Fruit fly (Drosophila melanogaster): Measurements from ENCODE around the gene CG42729.

CG42729 gene

DNA sequence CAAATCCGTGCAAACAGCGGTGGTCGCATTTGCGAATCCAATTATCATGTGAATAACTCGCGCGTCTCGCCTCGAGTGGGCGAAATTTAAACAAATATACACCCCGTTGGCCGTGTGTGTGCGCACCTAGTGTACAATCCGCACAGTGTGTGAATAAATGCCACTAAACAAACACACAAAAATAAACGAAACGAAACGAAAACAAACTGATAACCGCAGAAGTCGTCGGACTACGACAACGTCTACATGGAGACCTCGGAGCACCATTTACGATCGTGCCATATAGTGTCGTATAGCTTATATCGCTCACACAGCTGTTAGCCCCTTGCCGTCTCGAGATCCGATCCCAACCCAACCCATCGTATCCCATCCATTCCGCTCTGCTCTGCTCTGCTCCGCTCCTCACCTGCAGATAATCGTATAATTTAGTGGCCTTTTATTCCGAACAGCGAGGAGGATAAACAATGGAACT is 39.2 kb upstream of the CG42729 start (continued):
- TF ChIP-seq so (GFP tag; IDR thresholded peaks at IDR 0.05) (peak; percentile 85; the same call in 2 of the 3 replicates), CTCF (GFP tag; optimal IDR thresholded peaks at IDR 0.05) (no peak), CG17802 (tag; optimal IDR thresholded peaks at IDR 0.05) (peak; percentile 39), dmrt11E (tag; optimal IDR thresholded peaks at IDR 0.05) (peak; percentile 4), mirr (GFP tag; optimal IDR thresholded peaks at IDR 0.05) (peak; percentile 94), CG10654 (GFP tag; optimal IDR thresholded peaks at IDR 0.05) (peak; percentile 26), stc (GFP tag; IDR thresholded peaks at IDR 0.05) (0 out of 2 replicates have a peak, but pooled peaks have one; percentile 17), CG33213 (GFP tag; optimal IDR thresholded peaks at IDR 0.05) (peak; percentile 67), fd96Cb (tag; optimal IDR thresholded peaks at IDR 0.05) (no peak), bowl (GFP tag; IDR thresholded peaks at IDR 0.05) (peak; percentile 36; the same call in 1 of the 2 replicates), sd (tag; optimal IDR thresholded peaks at IDR 0.05) (peak; percentile 79), BtbVII (GFP tag; optimal IDR thresholded peaks at IDR 0.05) (peak; percentile 87), CG3163 (GFP tag; optimal IDR thresholded peaks at IDR 0.05) (peak; percentile 19), CG10543 (GFP tag; optimal IDR thresholded peaks at IDR 0.05) (peak; percentile 98), Fer1 (GFP tag; optimal IDR thresholded peaks at IDR 0.05) (peak; percentile 90), CG3995 (GFP tag; optimal IDR thresholded peaks at IDR 0.05) (no peak), Xbp1 (GFP tag; optimal IDR thresholded peaks at IDR 0.05) (peak; percentile 8), Dek (tag; optimal IDR thresholded peaks at IDR 0.05) (peak; percentile 41), MESR4 (GFP tag; optimal IDR thresholded peaks at IDR 0.05) (no peak), CG5953 (GFP tag; IDR thresholded peaks at IDR 0.05) (no peak), gem (tag; optimal IDR thresholded peaks at IDR 0.05) (no peak), cwo (GFP tag; optimal IDR thresholded peaks at IDR 0.05) (peak; percentile 78), chn (GFP tag; optimal IDR thresholded peaks at IDR 0.05) (no peak), ara (GFP tag; IDR thresholded peaks at IDR 0.05) (peak; percentile 31; the same call in 1 of the 2 replicates), Adf1 (GFP tag; IDR thresholded peaks at IDR 0.05) (peak; percentile 31; the same call in 1 of the 2 replicates), Kr (GFP tag; optimal IDR thresholded peaks at IDR 0.05) (peak; percentile 47), sens (GFP tag) (peak; percentile 88), Tbp (GFP tag; optimal IDR thresholded peaks at IDR 0.05) (no peak), CG17361 (GFP tag; IDR thresholded peaks at IDR 0.05) (no peak; the same call in 2 of the 3 replicates), CG10959 (GFP tag; IDR thresholded peaks at IDR 0.05) (no peak), seq (GFP tag; IDR thresholded peaks at IDR 0.05) (peak; percentile 70; the same call in 1 of the 2 replicates), CG10431 (GFP tag; optimal IDR thresholded peaks at IDR 0.05) (peak; percentile 100), CG9817 (tag; optimal IDR thresholded peaks at IDR 0.05) (peak; percentile 36), mam (GFP tag; optimal IDR thresholded peaks at IDR 0.05) (no peak), crc (GFP tag; optimal IDR thresholded peaks at IDR 0.05) (no peak), CG13296 (GFP tag; optimal IDR thresholded peaks at IDR 0.05) (peak; percentile 92), NC2β (GFP tag; optimal IDR thresholded peaks at IDR 0.05) (no peak), CG11247 (GFP tag; IDR thresholded peaks at IDR 0.05) (peak; percentile 53), CG18476 (GFP tag; optimal IDR thresholded peaks at IDR 0.05) (peak; percentile 51), Atf6 (GFP tag; IDR thresholded peaks at IDR 0.05) (peak; percentile 77), trem (tag; optimal IDR thresholded peaks at IDR 0.05) (no peak), CG9609 (GFP tag; optimal IDR thresholded peaks at IDR 0.05) (no peak), salm (tag; optimal IDR thresholded peaks at IDR 0.05) (peak; percentile 53), CG32532 (GFP tag; IDR thresholded peaks at IDR 0.05) (no peak; the same call in 1 of the 2 replicates), kah (GFP tag; optimal IDR thresholded peaks at IDR 0.05) (peak; percentile 70), danr (GFP tag; IDR thresholded peaks at IDR 0.05) (no peak; the same call in 1 of the 2 replicates), CG16779 (GFP tag; IDR thresholded peaks at IDR 0.05) (peak; percentile 22; the same call in 1 of the 2 replicates), crp (GFP tag; optimal IDR thresholded peaks at IDR 0.05) (peak in 1 of 2 experiments; percentile 58), Trl (optimal IDR thresholded peaks at IDR 0.05) (peak in 1 of 2 experiments; percentile 15), Trl (GFP tag; optimal IDR thresholded peaks at IDR 0.05) (peak; percentile 46), CG15696 (tag; optimal IDR thresholded peaks at IDR 0.05) (peak; percentile 61), CG6791 (GFP tag; IDR thresholded peaks at IDR 0.05; ENCODE audit: partially characterized antibody) (peak; percentile 38)

Measured in whole organism, embryonic.